Fruit fly (Drosophila melanogaster): ENCODE measurements around the gene chp.

- TF ChIP-seq Myc (optimal IDR thresholded peaks at IDR 0.05): no peak
- no peak for TF ChIP-seq h (optimal IDR thresholded peaks at IDR 0.05)
- no peak for TF ChIP-seq Sin3A (optimal IDR thresholded peaks at IDR 0.05)
- TF ChIP-seq psq (optimal IDR thresholded peaks at IDR 0.05): no peak
- TF ChIP-seq ttk (optimal IDR thresholded peaks at IDR 0.05): no peak
- TF ChIP-seq insv (optimal IDR thresholded peaks at IDR 0.05): no peak
Measured at dm6 chr3R:31220456-31221336, 10.2 kb upstream of the chp start, which contains the start of gene CG12054.

Data from Kc167 (cell line).